Worm (Caenorhabditis elegans) whole organism, midembryonic: ENCODE results near the gene ppm-1.D.

Experiments
- T22C8.4 ChIP-seq: fragments of 200-800 bp; sonication (Bioruptor generic); IDR thresholded peaks from 2 replicates; pipeline ENCODE4 v1.3.6; 2022; ENCODE audit warnings: missing genetic modification characterization, missing compliant biosample characterization
- cog-1 ChIP-seq: sonication (generic microtip); optimal IDR thresholded peaks from 2 replicates; lab custom pipeline; 2016; ENCODE audit warnings: missing genetic modification characterization, missing compliant biosample characterization
- flt-1 ChIP-seq: fragments of 200-800 bp; sonication (Bioruptor generic); IDR thresholded peaks from 2 replicates; pipeline ENCODE4 v1.3.6; 2022; ENCODE audit warnings: missing genetic modification characterization, missing compliant biosample characterization
- klf-2 ChIP-seq: fragments of 200-800 bp; sonication (Bioruptor generic); conservative IDR thresholded peaks from 2 replicates; pipeline ENCODE4 v1.3.6; 2022; ENCODE audit warnings: missing genetic modification reagents, missing genetic modification characterization, missing compliant biosample characterization
- med-1 ChIP-seq: sonication (generic microtip); optimal IDR thresholded peaks from 2 replicates; lab custom pipeline; 2017; ENCODE audit warnings: missing genetic modification characterization, mild to moderate bottlenecking, missing compliant biosample characterization, antibody characterized with exemption, missing genetic modification reagents; ENCODE audit not compliant: insufficient read depth
- ref-1 ChIP-seq: fragments of 200-800 bp; sonication (Bioruptor generic); conservative IDR thresholded peaks from 2 replicates; pipeline ENCODE4 v1.3.6; 2022; ENCODE audit warnings: missing genetic modification reagents, missing genetic modification characterization, missing compliant biosample characterization
- tab-1 ChIP-seq: fragments of 200-800 bp; sonication (Bioruptor generic); IDR thresholded peaks from 2 replicates; pipeline ENCODE4 v1.3.6; 2022; ENCODE audit warnings: missing genetic modification characterization, missing compliant biosample characterization
- ztf-23 ChIP-seq: fragments of 200-800 bp; sonication (Bioruptor generic); IDR thresholded peaks from 2 replicates; pipeline ENCODE4 v1.3.6; 2022; ENCODE audit warnings: missing genetic modification reagents, missing genetic modification characterization, missing compliant biosample characterization
- ztf-29 ChIP-seq: fragments of 200-800 bp; sonication (Bioruptor generic); IDR thresholded peaks from 2 replicates; pipeline ENCODE4 v1.3.6; 2022; ENCODE audit warnings: missing genetic modification reagents, missing genetic modification characterization, missing compliant biosample characterization

The ppm-1.D gene

DNA sequence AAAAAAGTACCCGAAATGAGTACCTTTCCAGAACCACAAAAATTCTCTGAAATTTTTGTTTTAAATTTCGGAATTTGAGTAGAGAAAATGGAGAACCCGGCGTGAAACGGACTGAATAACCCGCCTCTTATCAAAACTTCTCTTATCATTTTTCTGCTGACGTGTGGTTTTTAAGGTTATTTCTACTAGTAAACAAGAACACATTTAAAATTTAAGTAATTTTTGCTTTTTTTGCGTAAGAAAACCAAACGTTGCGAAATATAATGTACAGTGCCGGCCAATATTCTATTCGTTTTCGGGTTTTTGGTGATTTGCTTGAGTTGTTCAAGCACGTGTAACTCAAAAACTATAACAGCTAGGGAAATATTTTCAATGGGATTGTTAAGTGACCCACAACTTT lies 20.4 kb upstream of the ppm-1.D start:
- TF ChIP-seq med-1 (GFP tag; lab: Kevin White, UChicago) (no peak), flt-1 (GFP tag; lab: Robert Waterston, UW) (no peak), ztf-29 (GFP tag; lab: Robert Waterston, UW) (no peak), T22C8.4 (GFP tag; lab: Robert Waterston, UW) (no peak), ztf-23 (GFP tag; lab: Robert Waterston, UW) (no peak), tab-1 (GFP tag; lab: Robert Waterston, UW) (no peak), ref-1 (GFP tag; lab: Robert Waterston, UW) (no peak), klf-2 (GFP tag; lab: Robert Waterston, UW) (no peak)

DNA sequence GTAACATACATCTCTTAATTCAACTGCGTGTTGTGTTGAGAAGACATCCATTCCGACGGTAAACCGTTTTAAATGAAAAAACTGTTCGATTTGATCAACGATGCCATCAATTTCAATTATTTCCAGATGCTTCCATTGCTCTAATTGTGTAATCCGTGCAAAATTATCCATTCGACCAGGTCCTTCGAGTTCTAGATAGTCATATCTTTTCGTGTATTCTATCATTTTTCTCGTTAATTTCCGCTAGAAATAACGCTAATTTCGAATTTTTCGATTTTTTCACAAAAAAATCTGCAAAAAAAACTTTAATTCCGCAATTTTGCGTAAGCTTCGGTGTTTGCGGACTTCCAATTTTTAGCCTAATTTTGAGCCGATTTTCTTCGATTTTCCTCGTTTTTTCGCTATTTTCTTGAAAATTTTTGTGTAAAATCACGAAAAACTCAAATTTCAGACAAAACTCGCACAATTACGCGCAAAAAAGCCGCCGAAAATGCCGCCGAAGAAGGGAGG lies 17.3 kb upstream of the ppm-1.D start, which contains the start of the genes fbxa-66 and iffb-1:
Gene fbxa-66, minus strand, starts transcription at position 51 of the 510 bp plus-strand sequence.
Gene iffb-1, plus strand, starts transcription at position 452 of the 510 bp plus-strand sequence.
- TF ChIP-seq med-1 (GFP tag; lab: Kevin White, UChicago) (no peak), ref-1 (GFP tag; lab: Robert Waterston, UW) (no peak), cog-1 (tag; lab: Kevin White, UChicago) (no peak), ztf-23 (GFP tag; lab: Robert Waterston, UW) (no peak), T22C8.4 (GFP tag; lab: Robert Waterston, UW) (no peak), klf-2 (GFP tag; lab: Robert Waterston, UW) (no peak), ztf-29 (GFP tag; lab: Robert Waterston, UW) (no peak)

DNA sequence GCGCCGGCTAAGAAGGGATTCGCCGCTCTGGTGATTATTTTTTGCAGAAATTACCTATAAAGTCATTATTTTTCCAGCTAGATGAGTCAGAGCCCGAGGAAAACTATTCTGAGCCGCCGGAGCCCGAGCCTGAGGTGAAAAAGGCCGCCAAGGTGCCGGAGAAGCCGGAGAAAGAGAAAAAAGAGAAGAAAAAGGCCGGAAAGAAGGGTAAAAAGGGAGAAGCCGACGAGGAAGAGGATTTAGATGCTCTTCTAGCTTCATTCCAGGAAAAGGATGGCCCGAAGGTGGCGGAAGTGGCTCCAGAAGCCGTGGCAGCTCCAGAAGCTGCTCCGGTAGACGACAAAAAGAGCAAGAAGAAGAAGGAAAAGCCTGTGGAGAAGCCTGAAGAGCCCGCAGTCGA lies 16.7 kb upstream of the ppm-1.D start:
- TF ChIP-seq klf-2 (GFP tag; lab: Robert Waterston, UW), result no peak
- TF ChIP-seq ztf-23 (GFP tag; lab: Robert Waterston, UW), result no peak
- TF ChIP-seq tab-1 (GFP tag; lab: Robert Waterston, UW), result 0 out of 2 replicates have a peak, but pooled peaks have one; percentile 5
- TF ChIP-seq T22C8.4 (GFP tag; lab: Robert Waterston, UW), result no peak

DNA sequence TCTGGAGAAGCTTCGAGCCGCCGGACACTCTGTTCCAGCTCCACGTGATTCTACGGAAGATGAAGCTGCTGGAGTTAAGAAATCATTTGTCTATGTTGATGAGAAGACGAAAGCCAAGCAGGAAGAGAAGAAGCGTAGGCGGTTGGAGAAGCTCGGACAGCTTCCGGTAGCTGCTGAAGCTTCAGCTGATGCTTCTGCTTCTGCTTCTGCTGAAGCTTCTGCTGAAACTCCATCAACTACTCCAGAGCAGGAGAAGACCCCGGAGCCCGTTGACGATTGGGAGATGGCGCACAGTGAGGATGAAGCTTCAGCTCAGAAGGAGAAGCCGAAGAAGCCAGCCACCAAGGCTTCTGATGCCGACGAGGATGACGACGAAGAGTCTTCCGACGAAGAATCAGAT lies 14.9 kb upstream of the ppm-1.D start:
- TF ChIP-seq ztf-29 (GFP tag; lab: Robert Waterston, UW), result no peak
- TF ChIP-seq flt-1 (GFP tag; lab: Robert Waterston, UW), result no peak
- TF ChIP-seq klf-2 (GFP tag; lab: Robert Waterston, UW), result no peak
- TF ChIP-seq cog-1 (tag; lab: Kevin White, UChicago), result no peak
- no peak for TF ChIP-seq ref-1 (GFP tag; lab: Robert Waterston, UW)
- TF ChIP-seq ztf-23 (GFP tag; lab: Robert Waterston, UW), result no peak
- no peak for TF ChIP-seq tab-1 (GFP tag; lab: Robert Waterston, UW)
- no peak for TF ChIP-seq med-1 (GFP tag; lab: Kevin White, UChicago)
- no peak for TF ChIP-seq T22C8.4 (GFP tag; lab: Robert Waterston, UW)

DNA sequence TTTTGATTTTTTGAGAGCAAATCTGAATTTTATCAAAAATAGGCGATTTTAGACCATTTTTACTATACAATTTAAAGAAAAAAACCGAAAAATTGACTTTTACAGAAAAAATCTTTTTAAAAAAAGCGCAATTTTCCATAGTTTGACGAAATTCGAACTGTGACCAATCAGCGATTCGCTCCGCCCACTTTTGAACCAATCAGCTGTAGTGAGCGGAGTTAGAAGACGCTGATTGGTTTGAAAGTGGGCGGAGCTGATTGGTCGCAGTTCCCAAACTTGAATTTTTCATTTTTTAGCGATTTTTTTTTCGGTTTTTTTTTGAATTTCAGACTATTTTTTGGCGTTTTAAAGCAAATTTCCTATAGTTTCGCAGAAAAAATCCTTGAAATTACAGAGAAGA lies 6.7 kb upstream of the ppm-1.D start:
- TF ChIP-seq T22C8.4 (GFP tag; lab: Robert Waterston, UW) (no peak), ztf-23 (GFP tag; lab: Robert Waterston, UW) (no peak), tab-1 (GFP tag; lab: Robert Waterston, UW) (no peak), flt-1 (GFP tag; lab: Robert Waterston, UW) (no peak)

DNA sequence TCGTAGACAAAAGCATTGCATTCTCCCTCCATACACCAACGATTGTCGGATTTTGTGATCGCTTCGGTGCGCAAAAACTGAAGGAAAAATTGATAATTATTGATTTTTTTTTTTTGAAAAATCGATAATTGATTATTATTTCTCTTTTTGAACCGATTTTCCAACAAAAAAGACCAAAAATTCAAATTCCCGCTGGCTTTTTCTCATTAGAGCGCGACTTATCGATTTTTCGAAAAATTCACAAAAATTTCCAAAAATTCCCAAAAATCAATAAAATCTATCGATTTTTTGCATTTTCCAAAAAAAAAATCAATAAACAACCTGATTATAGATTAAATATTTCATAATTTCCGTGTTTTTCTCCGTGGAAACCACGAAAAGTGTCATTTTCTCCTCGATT lies 2.8 kb upstream of the ppm-1.D start:
- TF ChIP-seq flt-1 (GFP tag; lab: Robert Waterston, UW) (no peak), ztf-29 (GFP tag; lab: Robert Waterston, UW) (no peak), ztf-23 (GFP tag; lab: Robert Waterston, UW) (no peak), tab-1 (GFP tag; lab: Robert Waterston, UW) (no peak), T22C8.4 (GFP tag; lab: Robert Waterston, UW) (peak; percentile 78), cog-1 (tag; lab: Kevin White, UChicago) (no peak), ref-1 (GFP tag; lab: Robert Waterston, UW) (no peak), klf-2 (GFP tag; lab: Robert Waterston, UW) (no peak)

DNA sequence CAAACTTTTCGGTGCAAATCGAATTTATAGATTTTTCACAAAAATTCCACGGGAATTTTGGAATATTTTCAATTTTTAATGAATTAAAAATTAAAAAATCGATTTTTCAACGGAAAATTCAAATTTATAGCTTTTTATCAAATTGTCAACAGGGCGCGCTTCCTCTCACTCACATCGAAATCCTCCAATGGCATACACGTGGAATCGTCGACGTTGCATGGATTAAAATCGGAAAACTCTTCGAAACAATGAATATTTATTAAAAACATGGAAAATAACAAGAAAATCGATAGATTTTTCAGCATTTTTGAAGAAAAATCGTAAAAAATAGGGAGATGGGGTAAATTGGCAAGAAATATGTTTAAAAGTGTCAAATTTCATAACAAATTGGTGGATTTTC lies 2.0 kb upstream of the ppm-1.D start, which contains the start of gene Y54F10BM.12:
Gene Y54F10BM.12, minus strand, starts transcription at position 344 of the 400 bp plus-strand sequence.
- TF ChIP-seq ztf-23 (GFP tag; lab: Robert Waterston, UW) (no peak), ztf-29 (GFP tag; lab: Robert Waterston, UW) (no peak), flt-1 (GFP tag; lab: Robert Waterston, UW) (no peak), tab-1 (GFP tag; lab: Robert Waterston, UW) (no peak), cog-1 (tag; lab: Kevin White, UChicago) (no peak), ref-1 (GFP tag; lab: Robert Waterston, UW) (no peak)

DNA sequence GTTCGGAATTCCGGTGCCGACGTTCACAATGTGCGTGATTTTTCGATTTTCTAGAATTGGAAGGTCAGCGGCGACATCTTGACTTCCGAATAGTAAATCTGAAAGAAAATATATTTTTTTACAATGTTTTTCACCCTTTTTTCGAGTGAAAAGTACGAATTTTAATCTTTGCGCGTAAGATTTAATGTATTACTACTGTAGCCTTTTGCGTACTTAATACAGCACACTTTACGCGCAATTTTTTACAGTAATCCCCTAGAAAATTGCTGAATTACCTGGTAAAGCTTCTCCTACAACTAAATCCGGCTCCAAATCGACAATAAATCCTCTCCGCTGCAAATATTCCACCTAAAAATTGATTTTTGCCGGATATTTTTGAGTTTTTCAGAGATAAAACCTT lies 983 bp upstream of the ppm-1.D start:
- no peak for TF ChIP-seq T22C8.4 (GFP tag; lab: Robert Waterston, UW)

DNA sequence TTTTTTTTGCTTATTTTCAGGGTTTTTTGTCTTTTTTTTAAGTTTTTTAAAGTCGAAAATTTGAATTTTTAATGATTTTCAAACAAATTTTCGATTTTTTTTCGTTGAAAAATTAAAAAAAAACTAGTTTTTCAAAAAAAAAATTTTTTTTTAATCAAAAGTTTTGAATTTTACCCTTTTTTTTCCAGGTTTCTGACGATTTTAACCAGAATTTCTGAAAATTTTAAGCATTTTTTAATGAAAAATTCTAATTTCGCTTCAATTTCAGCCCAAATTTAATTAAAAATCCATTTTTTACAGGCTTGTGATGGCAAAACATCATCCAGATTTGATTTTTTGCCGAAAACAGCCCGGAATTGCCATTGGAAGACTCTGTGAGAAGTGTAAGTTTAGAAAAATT lies 11.9 kb downstream of the ppm-1.D start, which contains the start of gene phf-5:
Gene phf-5, plus strand, starts transcription at position 301 of the 400 bp plus-strand sequence.
- no peak for TF ChIP-seq tab-1 (GFP tag; lab: Robert Waterston, UW)
- TF ChIP-seq T22C8.4 (GFP tag; lab: Robert Waterston, UW), result no peak
- no peak for TF ChIP-seq ztf-29 (GFP tag; lab: Robert Waterston, UW)
- TF ChIP-seq med-1 (GFP tag; lab: Kevin White, UChicago), result no peak
- no peak for TF ChIP-seq cog-1 (tag; lab: Kevin White, UChicago)
- TF ChIP-seq ztf-23 (GFP tag; lab: Robert Waterston, UW), result no peak
- no peak for TF ChIP-seq klf-2 (GFP tag; lab: Robert Waterston, UW)
- no peak for TF ChIP-seq flt-1 (GFP tag; lab: Robert Waterston, UW)
- no peak for TF ChIP-seq ref-1 (GFP tag; lab: Robert Waterston, UW)

DNA sequence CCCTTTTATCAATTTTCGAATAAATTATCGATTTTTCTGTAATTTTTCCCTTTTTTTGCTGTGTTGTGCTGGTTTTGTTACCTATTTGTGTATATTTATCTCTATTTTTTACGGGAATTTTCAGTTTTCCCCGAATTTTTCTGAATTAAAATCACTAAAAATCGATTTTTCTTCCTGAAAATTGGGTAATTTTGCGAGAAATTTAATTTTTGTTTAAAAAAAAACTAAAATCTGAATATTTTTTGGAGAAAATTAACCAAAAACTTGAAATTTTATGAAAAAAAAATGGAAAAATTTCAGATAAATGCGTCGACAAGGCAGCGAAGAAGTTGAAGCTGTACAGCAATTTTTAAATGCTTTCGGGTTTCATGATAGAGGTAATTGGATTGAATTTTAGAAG lies 15.9 kb downstream of the ppm-1.D start, which contains the start of gene gip-1:
Gene gip-1, plus strand, starts transcription at position 301 of the 400 bp plus-strand sequence.
- TF ChIP-seq flt-1 (GFP tag; lab: Robert Waterston, UW) (no peak), klf-2 (GFP tag; lab: Robert Waterston, UW) (no peak), cog-1 (tag; lab: Kevin White, UChicago) (no peak), med-1 (GFP tag; lab: Kevin White, UChicago) (no peak), T22C8.4 (GFP tag; lab: Robert Waterston, UW) (no peak), ref-1 (GFP tag; lab: Robert Waterston, UW) (no peak), ztf-29 (GFP tag; lab: Robert Waterston, UW) (no peak), tab-1 (GFP tag; lab: Robert Waterston, UW) (no peak), ztf-23 (GFP tag; lab: Robert Waterston, UW) (no peak)
